Worm (Caenorhabditis elegans) whole organism, L3 larva: ENCODE data around the gene mks-5.

Experiments
- elt-3 ChIP-seq, 3 experiments: fragments of 150-350 bp in 1 of 3; sonication (generic microtip) in 2 of 3; optimal IDR thresholded peaks; 2 replicates in 2 of 3; 4 replicates in 1 of 3; lab custom pipeline; 2014 to 2017; ENCODE audit warnings: missing biosample characterization in 3 of 3, missing genetic modification characterization in 3 of 3
- nhr-76 ChIP-seq: fragments of 150-350 bp; sonication (generic microtip); optimal IDR thresholded peaks from 5 replicates; lab custom pipeline; 2014; ENCODE audit warnings: missing biosample characterization, missing genetic modification characterization

DNA sequence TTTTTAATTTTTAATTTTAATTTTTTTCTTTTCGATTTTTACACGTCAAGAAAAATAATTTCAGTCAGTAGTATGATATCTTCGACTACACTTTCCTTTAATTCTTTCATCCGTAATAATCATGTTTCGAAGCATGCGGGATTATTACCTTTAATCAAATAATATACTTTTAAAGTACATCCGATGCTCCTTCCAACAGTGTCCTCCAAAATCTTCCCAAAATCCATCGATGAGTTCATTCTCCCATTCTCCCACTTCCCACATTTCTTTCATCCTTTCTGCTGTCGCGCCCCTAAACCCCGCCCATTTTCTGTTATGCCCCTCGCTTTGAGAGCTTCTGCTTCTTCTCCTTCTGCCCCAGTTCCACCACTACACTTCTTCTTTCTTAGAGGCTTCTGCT is 25.3 kb upstream of the mks-5 start, which contains the start of gene lgc-57:
- TF ChIP-seq nhr-76 (tag; lab: Kevin White, UChicago) (no peak), elt-3 (tag; optimal IDR thresholded peaks at IDR 0.05; lab: Kevin White, UChicago) (no peak)
